Worm (Caenorhabditis elegans) whole organism, L4/young adult: Measurements from ENCODE around the gene str-177.

Experiments used
- W03F9.2 ChIP-seq: fragments of 150-350 bp; optimal IDR thresholded peaks from 2 replicates; lab custom pipeline; 2014; ENCODE audit warnings: missing biosample characterization, missing genetic modification characterization
- him-1 ChIP-seq: sonication (generic microtip); optimal IDR thresholded peaks from 2 replicates; lab custom pipeline; 2016; ENCODE audit warnings: missing genotype, missing genetic modification reagents, missing genetic modification characterization, missing compliant biosample characterization

DNA sequence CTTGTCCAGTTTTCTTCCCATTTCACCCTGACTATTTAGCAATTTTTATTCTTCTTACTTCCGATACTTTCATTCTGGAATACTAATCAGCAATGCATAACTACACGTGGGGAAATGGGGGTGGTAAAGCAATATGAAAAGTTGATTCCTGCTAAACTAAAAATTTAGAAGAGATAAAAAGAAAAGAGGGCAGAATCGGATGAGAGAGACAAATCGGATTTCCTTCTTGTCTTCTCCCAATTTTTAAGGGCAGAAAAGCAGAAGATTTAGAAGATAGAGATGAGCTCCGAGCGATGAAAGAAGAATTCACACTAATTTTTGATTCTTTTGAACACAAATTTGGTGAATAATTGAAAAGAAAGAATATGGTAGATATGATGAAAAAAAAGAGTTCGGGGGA is 4.7 kb downstream of the str-177 start:
- TF ChIP-seq W03F9.2 (tag; lab: Kevin White, UChicago) (no peak), him-1 (no peak)
